Worm (Caenorhabditis elegans) whole organism, late embryonic: Measurements from ENCODE around the gene haf-7.

Source experiments
- ceh-31 ChIP-seq: sonication (generic microtip); optimal IDR thresholded peaks from 2 replicates; lab custom pipeline; 2016; ENCODE audit warnings: missing genetic modification characterization, missing compliant biosample characterization
- mec-3 ChIP-seq: sonication (generic microtip); optimal IDR thresholded peaks from 2 replicates; lab custom pipeline; 2016; ENCODE audit warnings: borderline replicate concordance, missing genetic modification characterization, missing compliant biosample characterization
- pha-4 ChIP-seq: fragments of 150-350 bp; optimal IDR thresholded peaks from 2 replicates; lab custom pipeline; 2018; ENCODE audit warnings: missing biosample characterization, missing genetic modification reagents, missing genetic modification characterization
- tbx-2 ChIP-seq: sonication (generic microtip); optimal IDR thresholded peaks from 2 replicates; lab custom pipeline; 2016; ENCODE audit warnings: missing genetic modification characterization, missing compliant biosample characterization

- TF ChIP-seq ceh-31 (tag; lab: Kevin White, UChicago), result no peak
- TF ChIP-seq mec-3 (tag; lab: Kevin White, UChicago), result no peak
- TF ChIP-seq pha-4 (tag; lab: Kevin White, UChicago), result no peak
- TF ChIP-seq tbx-2, result no peak
Observed at ce11 chrV:14728754-14729153, 44.3 kb upstream of the haf-7 start, which contains the start of gene Y50E8A.2.
